Fruit fly (Drosophila melanogaster) whole organism, wandering third instar larva: Measurements from ENCODE around the gene CG11438.

Experiments
- Abd-B ChIP-seq: fragments of >200 bp; optimal IDR thresholded peaks from 2 replicates; lab custom pipeline; 2017; ENCODE audit warnings: missing biosample characterization, missing genetic modification characterization
- CG32264 ChIP-seq: fragments of 200-800 bp; sonication (Bioruptor generic); optimal IDR thresholded peaks from 2 replicates; lab custom pipeline; 2016; ENCODE audit warnings: missing biosample characterization, missing genetic modification characterization
- CG9705 ChIP-seq: fragments of 200-800 bp; sonication (Bioruptor generic); optimal IDR thresholded peaks from 2 replicates; lab custom pipeline; 2018; ENCODE audit warnings: missing biosample characterization, mild to moderate bottlenecking, missing genetic modification characterization
- CrebA ChIP-seq: fragments of 200-800 bp; sonication (Bioruptor generic); optimal IDR thresholded peaks from 2 replicates; lab custom pipeline; 2016; ENCODE audit warnings: missing biosample characterization, mild to moderate bottlenecking, missing genetic modification characterization, borderline replicate concordance
- Dfd ChIP-seq: fragments of >200 bp; optimal IDR thresholded peaks from 2 replicates; lab custom pipeline; 2017; ENCODE audit warnings: missing biosample characterization, missing genetic modification characterization
- Dif ChIP-seq: fragments of 200-275, 200-300 bp; sonication (Bioruptor generic); optimal IDR thresholded peaks from 2 replicates; lab custom pipeline; 2018; ENCODE audit warnings: missing biosample characterization, missing genetic modification characterization; ENCODE audit not compliant: partially characterized antibody
- GATAd ChIP-seq: sonication (Bioruptor generic); optimal IDR thresholded peaks from 2 replicates; lab custom pipeline; 2016; ENCODE audit warnings: missing biosample characterization, missing genetic modification characterization
- Hnf4 ChIP-seq: fragments of 200-800 bp; sonication (Bioruptor generic); optimal IDR thresholded peaks from 2 replicates; lab custom pipeline; 2016; ENCODE audit warnings: missing biosample characterization, mild to moderate bottlenecking, missing genetic modification characterization
- Hr78 ChIP-seq: fragments of >200 bp; optimal IDR thresholded peaks from 2 replicates; lab custom pipeline; 2017; ENCODE audit warnings: missing biosample characterization, missing genetic modification characterization
- Jra ChIP-seq: sonication (Bioruptor generic); optimal IDR thresholded peaks from 2 replicates; lab custom pipeline; 2016; ENCODE audit warnings: missing biosample characterization, missing genetic modification characterization
- Mio ChIP-seq: sonication (Bioruptor generic); optimal IDR thresholded peaks from 2 replicates; lab custom pipeline; 2016; ENCODE audit warnings: missing biosample characterization, missing genetic modification characterization
- N ChIP-seq: fragments of >200 bp; optimal IDR thresholded peaks from 2 replicates; lab custom pipeline; 2018; ENCODE audit warnings: missing biosample characterization, missing external identifiers, missing genetic modification characterization
- OdsH ChIP-seq: fragments of 200-800 bp; sonication (Bioruptor generic); optimal IDR thresholded peaks from 2 replicates; lab custom pipeline; 2016; ENCODE audit warnings: missing biosample characterization, mild to moderate bottlenecking, missing genetic modification characterization
- Rel ChIP-seq, 2 experiments: fragments of 200-800 bp; sonication (Bioruptor generic) in 1 of 2; optimal IDR thresholded peaks; 2 replicates in 1 of 2; 3 replicates in 1 of 2; lab custom pipeline; 2016 to 2019; ENCODE audit warnings: mild to moderate bottlenecking in 2 of 2, missing biosample characterization in 2 of 2, missing genetic modification characterization in 2 of 2, moderate library complexity in 1 of 2
- Vsx2 ChIP-seq: fragments of 200-300, 225-300 bp; sonication (Bioruptor generic); optimal IDR thresholded peaks from 2 replicates; lab custom pipeline; 2018; ENCODE audit warnings: missing biosample characterization, missing genetic modification characterization; ENCODE audit not compliant: partially characterized antibody
- brk ChIP-seq: fragments of 200-800 bp; sonication (Bioruptor generic); optimal IDR thresholded peaks from 2 replicates; lab custom pipeline; 2016; ENCODE audit warnings: missing biosample characterization, mild to moderate bottlenecking, missing genetic modification characterization
- dl ChIP-seq, 2 experiments: fragments of 175-275, 200-275 bp in 1 of 2; fragments of 200-275 bp in 1 of 2; sonication (Bioruptor generic); optimal IDR thresholded peaks; lab custom pipeline; 2018; ENCODE audit warnings: mild to moderate bottlenecking in 2 of 2, missing biosample characterization in 2 of 2, missing genetic modification characterization in 2 of 2, moderate library complexity in 2 of 2; ENCODE audit not compliant: partially characterized antibody in 2 of 2, insufficient read depth in 1 of 2
- dmrt93B ChIP-seq: fragments of 200-800 bp; sonication (Bioruptor generic); optimal IDR thresholded peaks from 2 replicates; lab custom pipeline; 2018; ENCODE audit warnings: missing biosample characterization, mild to moderate bottlenecking, missing genetic modification characterization
- ey ChIP-seq: fragments of 200-800 bp; sonication (Bioruptor generic); optimal IDR thresholded peaks from 2 replicates; lab custom pipeline; 2016; ENCODE audit warnings: missing biosample characterization, missing genetic modification characterization
- foxo ChIP-seq, 2 experiments: fragments of 200-800 bp; sonication (Bioruptor generic); optimal IDR thresholded peaks; 2 replicates in 1 of 2; 3 replicates in 1 of 2; lab custom pipeline; 2016 to 2017; ENCODE audit warnings: missing biosample characterization in 2 of 2, missing genetic modification characterization in 2 of 2
- fru ChIP-seq: fragments of 200-800 bp; sonication (Bioruptor generic); optimal IDR thresholded peaks from 3 replicates; lab custom pipeline; 2016; ENCODE audit warnings: missing biosample characterization, mild to moderate bottlenecking, missing genetic modification characterization
- h ChIP-seq: fragments of 200-800 bp; sonication (Bioruptor generic); optimal IDR thresholded peaks from 3 replicates; lab custom pipeline; 2016; ENCODE audit warnings: missing biosample characterization, mild to moderate bottlenecking, missing genetic modification characterization
- jim ChIP-seq: fragments of 175-275, 200-325 bp; sonication (Bioruptor generic); optimal IDR thresholded peaks from 2 replicates; lab custom pipeline; 2016; ENCODE audit warnings: missing biosample characterization, mild to moderate bottlenecking, missing genetic modification characterization
- lola ChIP-seq: fragments of >200 bp; optimal IDR thresholded peaks from 2 replicates; lab custom pipeline; 2017; ENCODE audit warnings: missing biosample characterization, missing genetic modification characterization
- pan ChIP-seq: fragments of >200 bp; optimal IDR thresholded peaks from 2 replicates; lab custom pipeline; 2017
- psq ChIP-seq: fragments of 200-800 bp; sonication (Bioruptor generic); optimal IDR thresholded peaks from 3 replicates; lab custom pipeline; 2017; ENCODE audit warnings: missing biosample characterization, mild to moderate bottlenecking, missing genetic modification characterization, moderate library complexity
- sage ChIP-seq: fragments of 200-800 bp; sonication (Bioruptor generic); optimal IDR thresholded peaks from 2 replicates; lab custom pipeline; 2016; ENCODE audit warnings: missing biosample characterization, mild to moderate bottlenecking, missing genetic modification characterization
- sv ChIP-seq: fragments of 200-800 bp; sonication (Bioruptor generic); optimal IDR thresholded peaks from 3 replicates; lab custom pipeline; 2016; ENCODE audit warnings: missing biosample characterization, missing genetic modification characterization
- tai ChIP-seq: sonication (Bioruptor generic); optimal IDR thresholded peaks from 2 replicates; lab custom pipeline; 2016; ENCODE audit warnings: missing biosample characterization, missing genetic modification characterization
- usp ChIP-seq: fragments of >200 bp; optimal IDR thresholded peaks from 2 replicates; lab custom pipeline; 2017; ENCODE audit warnings: missing biosample characterization, missing genetic modification characterization
- woc ChIP-seq: sonication (Bioruptor generic); optimal IDR thresholded peaks from 2 replicates; lab custom pipeline; 2016; ENCODE audit warnings: missing biosample characterization, mild to moderate bottlenecking, missing genetic modification characterization

CG11438 gene

DNA sequence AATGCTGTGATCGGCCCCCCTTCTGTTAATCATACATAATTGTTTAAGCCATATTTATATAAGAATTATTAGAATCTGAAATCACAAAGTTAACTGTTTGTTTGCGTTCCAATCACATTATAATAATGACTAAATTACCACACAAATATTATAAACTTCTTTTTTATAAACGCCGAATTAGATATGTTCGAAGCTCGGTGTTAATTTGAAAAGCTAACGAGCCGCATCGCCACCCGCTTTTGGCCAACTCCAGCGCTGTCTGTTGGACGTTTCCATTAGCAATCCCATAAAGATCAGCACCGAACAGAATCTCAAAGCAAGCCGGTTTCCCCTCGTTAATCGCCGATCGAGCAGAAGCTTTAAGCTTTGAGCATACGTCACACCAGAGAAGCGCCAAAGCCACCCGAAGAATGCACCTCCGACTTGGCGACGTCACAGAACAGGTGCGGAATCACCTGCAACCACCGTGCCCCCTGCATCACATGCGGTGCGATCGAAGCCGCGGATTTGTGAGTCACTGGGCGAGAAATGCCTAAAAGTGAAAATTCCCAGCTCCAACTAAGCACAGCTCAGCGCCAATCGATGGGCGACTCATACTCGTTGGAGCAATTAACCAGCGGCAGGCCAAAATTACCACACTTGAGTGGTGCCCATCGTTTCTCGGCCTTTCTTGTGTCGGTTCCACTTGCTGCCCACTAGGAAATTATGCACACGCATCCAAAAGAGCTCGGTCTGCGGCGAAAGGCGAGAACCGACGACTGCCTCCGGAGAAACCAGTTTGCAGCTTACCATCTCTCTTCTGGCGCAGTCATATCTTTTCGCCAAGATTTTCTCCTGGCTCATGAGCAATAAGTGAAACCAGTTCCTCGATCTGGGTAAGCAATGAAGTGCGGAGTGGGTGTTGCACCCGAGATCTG lies at the start of gene CG11438:
TSS of gene CG11438 (plus strand) at position 134 of the 917 bp plus-strand sequence.
- TF ChIP-seq CrebA (GFP tag; lab: Kevin White, UChicago) = no peak
- TF ChIP-seq Vsx2 (GFP tag; lab: Kevin White, UChicago) = peak; percentile 61
- no peak for TF ChIP-seq Dfd (GFP tag; lab: Kevin White, UChicago)
- peak in 1 of 2 experiments; percentile 17 for TF ChIP-seq dl (GFP tag; optimal IDR thresholded peaks at IDR 0.05; lab: Kevin White, UChicago; ENCODE audit: insufficient read depth in 1 of 2, partially characterized antibody in 2 of 2)
- TF ChIP-seq OdsH = no peak
- no peak for TF ChIP-seq Hr78
- TF ChIP-seq h = no peak
- no peak for TF ChIP-seq dmrt93B (GFP tag; lab: Kevin White, UChicago)
- peak; percentile 65 for TF ChIP-seq Dif (GFP tag; lab: Kevin White, UChicago)
- TF ChIP-seq brk (GFP tag; lab: Kevin White, UChicago) = no peak
- no peak for TF ChIP-seq lola
- TF ChIP-seq ey = no peak
- TF ChIP-seq Abd-B (GFP tag; lab: Kevin White, UChicago) = no peak
- TF ChIP-seq CG32264 (GFP tag; lab: Kevin White, UChicago) = no peak
- TF ChIP-seq jim (GFP tag; lab: Kevin White, UChicago) = no peak
- TF ChIP-seq Rel (GFP tag; optimal IDR thresholded peaks at IDR 0.05; lab: Kevin White, UChicago) = no peak
- no peak for TF ChIP-seq Rel (tag; optimal IDR thresholded peaks at IDR 0.05; lab: Kevin White, UChicago)
- no peak for TF ChIP-seq woc
- no peak for TF ChIP-seq Hnf4
- TF ChIP-seq sage (GFP tag; lab: Kevin White, UChicago) = no peak
- no peak for TF ChIP-seq GATAd (GFP tag; lab: Kevin White, UChicago)
- TF ChIP-seq pan (lab: Kevin White, UChicago) = no peak
- TF ChIP-seq Jra = peak; percentile 62
- no peak for TF ChIP-seq N
- TF ChIP-seq usp (GFP tag; lab: Kevin White, UChicago) = no peak
- TF ChIP-seq fru (GFP tag; lab: Kevin White, UChicago) = no peak

DNA sequence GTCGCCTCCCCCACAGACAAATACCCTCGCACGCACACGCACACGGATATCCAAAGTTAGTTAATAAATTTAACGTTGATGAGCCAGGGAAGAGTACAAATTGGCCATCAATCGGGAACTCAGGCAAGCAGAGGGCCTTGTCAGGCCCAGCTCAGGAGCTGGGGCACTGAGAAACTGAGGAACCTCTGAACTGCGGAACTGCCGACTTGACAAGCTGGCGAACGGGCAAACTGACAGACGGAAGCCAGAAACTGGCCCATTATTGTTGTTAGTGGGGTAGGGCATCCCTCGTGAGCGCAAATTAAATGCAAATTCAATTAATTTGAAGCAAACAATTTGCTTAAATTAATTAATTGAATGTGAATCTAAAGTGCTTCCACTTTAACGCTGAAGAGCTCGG lies 49.3 kb upstream of the CG11438 start:
- TF ChIP-seq jim (GFP tag; lab: Kevin White, UChicago) (no peak), dmrt93B (GFP tag; lab: Kevin White, UChicago) (no peak), sage (GFP tag; lab: Kevin White, UChicago) (no peak), CG9705 (GFP tag; lab: Kevin White, UChicago) (no peak), GATAd (GFP tag; lab: Kevin White, UChicago) (no peak), pan (lab: Kevin White, UChicago) (no peak), Hr78 (no peak), sv (GFP tag; lab: Kevin White, UChicago) (no peak)

dm6 chr3L:22420603-22421308 lies 44.7 kb upstream of the CG11438 start:
- TF ChIP-seq psq (GFP tag; lab: Kevin White, UChicago) (no peak), Rel (GFP tag; optimal IDR thresholded peaks at IDR 0.05; lab: Kevin White, UChicago) (no peak), Rel (tag; optimal IDR thresholded peaks at IDR 0.05; lab: Kevin White, UChicago) (peak; percentile 49)

DNA sequence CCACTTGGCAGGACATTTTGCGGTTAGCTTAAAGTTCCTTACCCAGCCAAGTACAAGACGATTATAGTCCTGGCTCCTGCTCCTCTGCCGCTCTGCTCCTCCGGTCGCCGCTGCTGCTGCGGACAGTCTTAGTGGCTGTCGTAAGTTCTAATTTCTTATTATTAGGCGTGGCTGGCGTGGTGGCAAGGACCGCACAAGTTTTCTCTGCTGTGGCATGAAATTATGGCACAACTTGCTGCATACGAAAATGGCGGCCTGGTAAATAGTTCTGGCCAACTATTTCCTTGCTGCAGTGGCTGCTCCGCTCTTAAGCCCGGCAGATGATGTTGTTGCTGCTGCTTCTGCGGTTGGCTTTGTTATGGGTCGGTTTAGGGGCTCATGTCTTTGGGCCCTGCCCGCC lies 40.7 kb upstream of the CG11438 start:
- TF ChIP-seq jim (GFP tag; lab: Kevin White, UChicago) = no peak

- TF ChIP-seq Mio (GFP tag; lab: Kevin White, UChicago) = no peak
- no peak for TF ChIP-seq CrebA (GFP tag; lab: Kevin White, UChicago)
- TF ChIP-seq brk (GFP tag; lab: Kevin White, UChicago) = no peak
- TF ChIP-seq N = no peak
- TF ChIP-seq tai (GFP tag; lab: Kevin White, UChicago) = no peak
- TF ChIP-seq foxo (GFP tag; optimal IDR thresholded peaks at IDR 0.05; lab: Kevin White, UChicago) = no peak
- TF ChIP-seq Hr78 = no peak
- no peak for TF ChIP-seq Dif (GFP tag; lab: Kevin White, UChicago)
These were observed 28.3 kb upstream of the CG11438 start for dm6 chr3L:22437111-22437510.
